Worm (Caenorhabditis elegans) whole organism, L1 larva: ENCODE measurements around the gene cutl-2.

ENCODE experiments used
- C34B4.2 ChIP-seq: sonication (generic microtip); optimal IDR thresholded peaks from 2 replicates; lab custom pipeline; 2017; ENCODE audit warnings: mild to moderate bottlenecking, missing genetic modification characterization, missing compliant biosample characterization
- aha-1 ChIP-seq: fragments of 150-350 bp; optimal IDR thresholded peaks from 2 replicates; lab custom pipeline; 2014; ENCODE audit warnings: missing biosample characterization, missing genetic modification characterization
- blmp-1 ChIP-seq: fragments of 150-350 bp; optimal IDR thresholded peaks from 2 replicates; lab custom pipeline; 2014; ENCODE audit warnings: missing biosample characterization, missing genetic modification characterization
- ceh-82 ChIP-seq, 3 experiments: fragments of 150-350 bp in 1 of 3; sonication (generic microtip) in 2 of 3; optimal IDR thresholded peaks; 2 replicates each; lab custom pipeline; 2014 to 2017; ENCODE audit warnings: missing biosample characterization in 3 of 3, missing genetic modification characterization in 3 of 3
- dsc-1 ChIP-seq: sonication (generic microtip); optimal IDR thresholded peaks from 2 replicates; lab custom pipeline; 2016; ENCODE audit warnings: mild to moderate bottlenecking, missing genetic modification characterization, missing compliant biosample characterization
- efl-1 ChIP-seq, 4 experiments: fragments of 150-350 bp; optimal IDR thresholded peaks in 3 of 4; peaks in 1 of 4; 1 replicate in 1 of 4; 2 replicates in 3 of 4; lab custom pipeline; 2014; ENCODE audit warnings: missing biosample characterization in 2 of 4, missing genetic modification characterization in 2 of 4, missing genetic modification reagents in 2 of 4
- egl-13 ChIP-seq: sonication (generic microtip); optimal IDR thresholded peaks from 2 replicates; lab custom pipeline; 2016; ENCODE audit warnings: missing genotype, missing genetic modification reagents, missing genetic modification characterization, missing compliant biosample characterization
- egl-27 ChIP-seq, 2 experiments: fragments of 150-350 bp in 1 of 2; sonication (generic microtip); optimal IDR thresholded peaks; 3 replicates each; lab custom pipeline; 2017 to 2018; ENCODE audit warnings: missing biosample characterization in 2 of 2, missing genetic modification characterization in 2 of 2, missing genetic modification reagents in 2 of 2
- elt-3 ChIP-seq, 6 experiments: fragments of 150-350 bp in 1 of 6; sonication (generic microtip); optimal IDR thresholded peaks; 2 replicates each; lab custom pipeline; 2017 to 2018; ENCODE audit warnings: missing biosample characterization in 6 of 6, missing genetic modification characterization in 6 of 6, inconsistent platforms in 1 of 6
- fkh-4 ChIP-seq: sonication (generic microtip); optimal IDR thresholded peaks from 2 replicates; lab custom pipeline; 2016; ENCODE audit warnings: missing compliant biosample characterization, missing genetic modification characterization, borderline replicate concordance
- fkh-8 ChIP-seq: sonication (generic microtip); optimal IDR thresholded peaks from 2 replicates; lab custom pipeline; 2016; ENCODE audit warnings: mild to moderate bottlenecking, missing genetic modification characterization, missing compliant biosample characterization
- grh-1 ChIP-seq: fragments of 200-800 bp; sonication (Bioruptor generic); IDR thresholded peaks from 2 replicates; pipeline ENCODE4 v1.3.6; 2022; ENCODE audit warnings: missing genetic modification reagents, missing genetic modification characterization, missing compliant biosample characterization
- lin-13 ChIP-seq: fragments of 150-350 bp; optimal IDR thresholded peaks from 2 replicates; lab custom pipeline; 2014; ENCODE audit warnings: missing biosample characterization, missing genetic modification reagents, missing genetic modification characterization
- lin-14 ChIP-seq: fragments of 200-800 bp; sonication (Bioruptor generic); optimal IDR thresholded peaks from 2 replicates; lab custom pipeline; 2018; ENCODE audit warnings: mild to moderate bottlenecking, missing genetic modification characterization, moderate library complexity, missing compliant biosample characterization
- lin-15B ChIP-seq: fragments of 150-350 bp; sonication (generic microtip); optimal IDR thresholded peaks from 3 replicates; lab custom pipeline; 2014; ENCODE audit warnings: missing biosample characterization, missing genetic modification characterization
- lin-39 ChIP-seq: fragments of 150-350 bp; optimal IDR thresholded peaks from 2 replicates; lab custom pipeline; 2014; ENCODE audit warnings: missing biosample characterization, missing genetic modification reagents, missing genetic modification characterization
- lsy-2 ChIP-seq, 2 experiments: fragments of 150-350 bp; optimal IDR thresholded peaks; 2 replicates each; lab custom pipeline; 2014; ENCODE audit warnings: missing biosample characterization in 2 of 2, missing genetic modification characterization in 2 of 2
- mef-2 ChIP-seq: fragments of 150-350 bp; optimal IDR thresholded peaks from 2 replicates; lab custom pipeline; 2014; ENCODE audit warnings: missing biosample characterization, missing genetic modification characterization
- mep-1 ChIP-seq: fragments of 150-350 bp; optimal IDR thresholded peaks from 2 replicates; lab custom pipeline; 2014; ENCODE audit warnings: missing biosample characterization, missing genetic modification characterization
- nhr-11 ChIP-seq: fragments of 150-350 bp; optimal IDR thresholded peaks from 2 replicates; lab custom pipeline; 2014; ENCODE audit warnings: missing biosample characterization, missing genetic modification characterization
- nhr-12 ChIP-seq: sonication (generic microtip); optimal IDR thresholded peaks from 2 replicates; lab custom pipeline; 2017; ENCODE audit warnings: missing biosample characterization, missing genetic modification characterization
- nhr-19 ChIP-seq: fragments of 200-800 bp; sonication (Bioruptor generic); conservative IDR thresholded peaks from 2 replicates; pipeline ENCODE4 v1.3.6; 2022; ENCODE audit warnings: missing genetic modification characterization, missing compliant biosample characterization
- nhr-20 ChIP-seq: sonication (generic microtip); optimal IDR thresholded peaks from 2 replicates; lab custom pipeline; 2016; ENCODE audit warnings: mild to moderate bottlenecking, missing genetic modification characterization, missing compliant biosample characterization
- nhr-28 ChIP-seq: fragments of 150-350 bp; optimal IDR thresholded peaks from 2 replicates; lab custom pipeline; 2014; ENCODE audit warnings: missing biosample characterization, missing genetic modification characterization
- nhr-47 ChIP-seq: sonication (generic microtip); optimal IDR thresholded peaks from 2 replicates; lab custom pipeline; 2016; ENCODE audit warnings: mild to moderate bottlenecking, missing genetic modification characterization, moderate library complexity, missing compliant biosample characterization
- nhr-71 ChIP-seq: sonication (generic microtip); optimal IDR thresholded peaks from 2 replicates; lab custom pipeline; 2016; ENCODE audit warnings: mild to moderate bottlenecking, missing genetic modification characterization, moderate library complexity, missing compliant biosample characterization
- nhr-77 ChIP-seq: fragments of 150-350 bp; optimal IDR thresholded peaks from 2 replicates; lab custom pipeline; 2014; ENCODE audit warnings: missing biosample characterization, missing genetic modification characterization
- pag-3 ChIP-seq: sonication (generic microtip); optimal IDR thresholded peaks from 2 replicates; lab custom pipeline; 2017; ENCODE audit warnings: missing genetic modification characterization, mild to moderate bottlenecking, missing compliant biosample characterization, antibody characterized with exemption, borderline replicate concordance; ENCODE audit not compliant: insufficient read depth
- pax-3 ChIP-seq: fragments of 200-800 bp; sonication (Bioruptor generic); optimal IDR thresholded peaks from 2 replicates; lab custom pipeline; 2018; ENCODE audit warnings: mild to moderate bottlenecking, missing genetic modification characterization, moderate library complexity, missing compliant biosample characterization
- rnt-1 ChIP-seq: sonication (generic microtip); optimal IDR thresholded peaks from 2 replicates; lab custom pipeline; 2016; ENCODE audit warnings: mild to moderate bottlenecking, missing genetic modification characterization, moderate library complexity, missing compliant biosample characterization
- snpc-4 ChIP-seq: fragments of 150-350 bp; optimal IDR thresholded peaks from 2 replicates; lab custom pipeline; 2014; ENCODE audit warnings: missing biosample characterization, missing genetic modification characterization
- snu-23 ChIP-seq: sonication (generic microtip); optimal IDR thresholded peaks from 2 replicates; lab custom pipeline; 2016; ENCODE audit warnings: missing genetic modification characterization, missing compliant biosample characterization
- sox-4 ChIP-seq: sonication (generic microtip); optimal IDR thresholded peaks from 2 replicates; lab custom pipeline; 2016; ENCODE audit warnings: missing genetic modification characterization, missing compliant biosample characterization
- sptf-1 ChIP-seq: fragments of 150-350 bp; optimal IDR thresholded peaks from 2 replicates; lab custom pipeline; 2014; ENCODE audit warnings: missing biosample characterization, missing genetic modification characterization
- swsn-7 ChIP-seq: sonication (generic microtip); optimal IDR thresholded peaks from 2 replicates; lab custom pipeline; 2016; ENCODE audit warnings: missing genetic modification characterization, missing compliant biosample characterization
- tbx-2 ChIP-seq: sonication (generic microtip); optimal IDR thresholded peaks from 2 replicates; lab custom pipeline; 2016; ENCODE audit warnings: missing genetic modification characterization, missing compliant biosample characterization
- tlp-1 ChIP-seq: fragments of 150-350 bp; optimal IDR thresholded peaks from 2 replicates; lab custom pipeline; 2014; ENCODE audit warnings: missing biosample characterization, missing genetic modification characterization
- unc-62 ChIP-seq: fragments of 150-350 bp; optimal IDR thresholded peaks from 2 replicates; lab custom pipeline; 2014; ENCODE audit warnings: missing biosample characterization, missing genetic modification reagents, missing genetic modification characterization
- unc-86 ChIP-seq: sonication (generic microtip); optimal IDR thresholded peaks from 2 replicates; lab custom pipeline; 2016; ENCODE audit warnings: missing genetic modification characterization, missing compliant biosample characterization
- unc-98 ChIP-seq: fragments of 200-800 bp; sonication (Bioruptor generic); IDR thresholded peaks from 2 replicates; pipeline ENCODE4 v1.3.6; 2022; ENCODE audit warnings: missing genetic modification characterization, missing compliant biosample characterization
- xbp-1 ChIP-seq: sonication (generic microtip); optimal IDR thresholded peaks from 2 replicates; lab custom pipeline; 2016; ENCODE audit warnings: missing genetic modification characterization, missing compliant biosample characterization

The cutl-2 gene

DNA sequence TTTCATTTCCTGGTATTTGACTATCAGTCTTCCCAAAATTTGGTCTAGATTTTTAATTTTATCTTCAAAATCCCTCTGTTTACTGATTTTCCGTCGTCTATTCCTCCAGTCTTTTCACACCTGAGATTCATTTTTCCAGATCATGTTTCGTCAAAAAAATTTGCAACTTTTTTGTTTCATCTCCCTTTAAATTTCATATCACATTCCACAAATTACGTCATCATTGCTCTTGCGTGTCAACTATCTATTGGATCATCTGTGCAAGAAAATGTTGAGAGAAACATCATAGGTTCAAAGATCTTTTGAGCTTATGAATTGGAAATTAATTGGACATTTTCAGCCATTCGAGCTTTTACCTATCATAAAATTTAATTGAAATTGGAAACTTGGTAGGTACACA lies 34.9 kb upstream of the cutl-2 start (continued):
- TF ChIP-seq unc-62 (GFP tag; lab: Kevin White, UChicago) = no peak
- TF ChIP-seq mep-1 = no peak
- TF ChIP-seq swsn-7 (tag; lab: Kevin White, UChicago) = no peak
- no peak for TF ChIP-seq nhr-28 (tag; lab: Kevin White, UChicago)
- TF ChIP-seq nhr-77 (tag; lab: Kevin White, UChicago) = no peak
- TF ChIP-seq xbp-1 (tag; lab: Kevin White, UChicago) = peak; percentile 49
- TF ChIP-seq aha-1 (tag; lab: Kevin White, UChicago) = no peak

DNA sequence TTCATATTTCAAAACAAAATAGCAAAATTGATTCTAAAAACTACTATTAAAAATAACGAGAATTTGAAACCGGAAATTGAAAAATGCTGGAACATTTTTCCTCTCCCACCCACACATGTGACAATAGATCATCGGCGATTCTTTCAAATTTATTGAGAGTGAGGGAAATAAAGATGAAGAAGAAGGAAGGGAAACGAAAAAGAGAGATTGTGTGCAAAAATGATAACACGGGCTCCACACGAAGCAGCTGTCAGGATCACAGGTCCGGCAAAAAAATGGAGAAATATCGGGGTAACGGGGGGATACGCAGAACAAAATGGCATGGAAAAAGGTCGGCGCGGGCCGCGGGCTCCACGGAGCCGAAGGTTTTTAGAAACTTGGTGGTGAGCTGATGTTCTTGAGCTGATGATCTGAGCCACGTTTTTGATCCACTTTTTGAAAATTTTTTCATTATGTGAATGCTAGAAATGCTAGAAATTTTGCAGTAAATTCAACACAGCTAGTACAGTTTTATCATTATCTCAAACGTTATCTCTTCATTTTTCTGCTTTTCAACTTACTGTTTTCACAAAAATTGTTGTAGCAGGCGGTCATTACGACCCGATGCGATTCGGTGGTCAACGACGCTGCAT lies 33.3 kb upstream of the cutl-2 start, which contains the start of gene shk-1:
TSS of gene shk-1 (plus strand) at position 582 of the 632 bp plus-strand sequence.
- TF ChIP-seq swsn-7 (tag; lab: Kevin White, UChicago) (peak; percentile 16), nhr-20 (peak; percentile 21), snu-23 (GFP tag; lab: Kevin White, UChicago) (peak; percentile 27), fkh-8 (tag; lab: Kevin White, UChicago) (no peak), rnt-1 (tag; lab: Kevin White, UChicago) (peak; percentile 77), tlp-1 (no peak), efl-1 (optimal IDR thresholded peaks at IDR 0.05; lab: Kevin White, UChicago) (no peak), efl-1 (GFP tag; optimal IDR thresholded peaks at IDR 0.05 in 1 of 2; lab: Kevin White, UChicago) (peak in 1 of 2 experiments; percentile 14), nhr-28 (tag; lab: Kevin White, UChicago) (no peak), lin-14 (GFP tag; lab: Kevin White, UChicago) (peak; percentile 88), sptf-1 (tag; lab: Kevin White, UChicago) (no peak), lsy-2 (tag; optimal IDR thresholded peaks at IDR 0.05; lab: Kevin White, UChicago) (peak in 1 of 2 experiments; percentile 47), nhr-11 (tag; lab: Kevin White, UChicago) (peak; percentile 14), nhr-19 (peak; percentile 17; the same call in 1 of the 2 replicates), pag-3 (tag; lab: Kevin White, UChicago) (peak; percentile 72), nhr-71 (tag; lab: Kevin White, UChicago) (peak; percentile 71)

DNA sequence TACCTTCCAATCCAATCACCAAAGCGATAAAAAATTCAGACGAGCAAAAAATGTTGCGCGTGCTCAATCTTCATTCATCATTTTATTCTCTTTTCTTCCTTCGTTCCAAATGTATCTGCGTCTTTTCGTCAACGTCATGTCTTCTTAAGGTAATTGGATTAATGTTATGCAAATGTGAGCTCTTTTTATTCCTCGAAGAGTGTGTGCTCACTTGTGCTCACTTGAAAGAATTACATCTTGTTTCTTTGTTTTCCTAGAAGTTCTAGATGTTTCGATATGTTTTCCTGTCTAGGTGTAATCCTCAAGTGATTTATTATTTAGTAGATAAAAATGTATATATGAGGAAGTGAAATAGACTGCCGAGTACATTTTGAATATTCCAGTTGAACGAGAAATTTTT lies 31.0 kb upstream of the cutl-2 start:
- no peak for TF ChIP-seq sox-4 (tag; lab: Kevin White, UChicago)
- TF ChIP-seq nhr-12 = no peak
- TF ChIP-seq lin-14 (GFP tag; lab: Kevin White, UChicago) = peak; percentile 41
- no peak for TF ChIP-seq grh-1
- TF ChIP-seq fkh-8 (tag; lab: Kevin White, UChicago) = no peak
- TF ChIP-seq mef-2 = no peak
- no peak for TF ChIP-seq unc-98
- peak; percentile 92 for TF ChIP-seq dsc-1
- TF ChIP-seq unc-86 (tag; lab: Kevin White, UChicago) = peak; percentile 64
- TF ChIP-seq fkh-4 (tag; lab: Kevin White, UChicago) = no peak
- TF ChIP-seq egl-13 (tag; lab: Kevin White, UChicago) = peak; percentile 19
- no peak for TF ChIP-seq lin-13
- TF ChIP-seq nhr-71 (tag; lab: Kevin White, UChicago) = peak; percentile 35
- TF ChIP-seq xbp-1 (tag; lab: Kevin White, UChicago) = no peak
- TF ChIP-seq snu-23 (GFP tag; lab: Kevin White, UChicago) = no peak
- no peak for TF ChIP-seq pax-3
- TF ChIP-seq nhr-47 (tag; lab: Kevin White, UChicago) = peak; percentile 11

DNA sequence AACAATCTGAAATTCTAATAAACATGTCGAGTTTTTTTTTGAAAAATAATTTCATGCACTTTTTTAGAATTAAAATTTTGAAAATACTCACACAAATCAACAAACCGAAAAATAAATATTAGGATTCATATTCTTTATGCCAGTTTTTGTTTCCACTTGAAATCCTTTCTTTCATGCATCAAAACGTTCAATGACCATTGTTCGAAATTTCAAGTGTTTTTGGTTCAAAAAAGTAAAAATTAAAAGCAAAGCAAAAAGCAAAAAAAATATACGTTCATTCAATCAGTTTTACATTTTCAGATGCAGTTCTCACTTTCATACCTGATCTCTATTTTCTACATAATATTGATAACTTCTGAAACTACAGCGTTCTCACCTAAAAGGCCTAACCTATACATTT lies 29.3 kb upstream of the cutl-2 start, which contains the start of gene ZK1321.1:
TSS of gene ZK1321.1 (plus strand) at position 301 of the 400 bp plus-strand sequence.
- TF ChIP-seq lin-39 (no peak), efl-1 (optimal IDR thresholded peaks at IDR 0.05; lab: Kevin White, UChicago) (no peak), efl-1 (GFP tag; optimal IDR thresholded peaks at IDR 0.05 in 1 of 2; lab: Kevin White, UChicago) (peak in 1 of 2 experiments; percentile 13)

DNA sequence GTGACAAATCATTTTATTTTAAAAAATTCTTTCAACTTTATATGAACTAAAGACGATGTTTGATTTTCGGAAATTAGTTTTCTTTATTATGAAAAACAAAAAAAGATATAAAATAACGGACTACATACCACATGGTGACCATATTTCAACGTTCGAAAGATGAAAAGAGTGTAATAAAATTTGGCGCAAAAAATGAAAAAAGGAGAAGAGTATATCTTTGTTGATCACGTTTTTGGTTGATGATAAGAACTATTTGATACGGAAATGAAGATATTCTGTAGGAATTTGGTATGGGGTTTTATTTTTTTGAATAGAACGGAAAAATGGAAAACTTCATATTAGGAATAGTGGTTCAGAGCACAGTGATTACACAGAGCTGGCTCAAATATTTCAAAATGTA lies 28.6 kb upstream of the cutl-2 start, which contains the start of gene Y53C12B.7:
TSS of gene Y53C12B.7 (minus strand) at position 163 of the 400 bp plus-strand sequence.
- TF ChIP-seq nhr-71 (tag; lab: Kevin White, UChicago) = peak; percentile 7
- TF ChIP-seq lin-14 (GFP tag; lab: Kevin White, UChicago) = peak; percentile 49
- TF ChIP-seq elt-3 (tag; optimal IDR thresholded peaks at IDR 0.05; lab: Kevin White, UChicago) = peak in 2 of 6 experiments; percentile 61 to 81
- no peak for TF ChIP-seq ceh-82 (tag; optimal IDR thresholded peaks at IDR 0.05; lab: Kevin White, UChicago)
- no peak for TF ChIP-seq nhr-19
- TF ChIP-seq unc-62 (GFP tag; lab: Kevin White, UChicago) = no peak
- no peak for TF ChIP-seq C34B4.2 (tag; lab: Kevin White, UChicago)
- TF ChIP-seq tbx-2 (tag; lab: Kevin White, UChicago) = no peak
- peak; percentile 52 for TF ChIP-seq nhr-20
- TF ChIP-seq egl-27 (tag; optimal IDR thresholded peaks at IDR 0.05; lab: Kevin White, UChicago) = no peak
- TF ChIP-seq lin-15B (tag; lab: Kevin White, UChicago) = no peak
- no peak for TF ChIP-seq mep-1
- no peak for TF ChIP-seq snpc-4 (tag; lab: Kevin White, UChicago)
- TF ChIP-seq blmp-1 (tag; lab: Kevin White, UChicago) = peak; percentile 43
- TF ChIP-seq, all 84 proteins: peak for 5
